Fruit fly (Drosophila melanogaster): Measurements from ENCODE around the gene to.

Gene to

dm6 chr3R:25207405-25208003 lies 32.5 kb upstream of the to start (continued):
- no peak for TF ChIP-seq nerfin-2 (GFP tag; IDR thresholded peaks at IDR 0.05; ENCODE audit: partially characterized antibody)
- peak; percentile 33 for TF ChIP-seq Side (GFP tag; optimal IDR thresholded peaks at IDR 0.05)
- TF ChIP-seq aop (GFP tag; IDR thresholded peaks at IDR 0.05), result no peak
- TF ChIP-seq CG11723 (GFP tag; optimal IDR thresholded peaks at IDR 0.05), result peak; percentile 61
- TF ChIP-seq Dref (GFP tag; IDR thresholded peaks at IDR 0.05), result no peak
- peak; percentile 64 for TF ChIP-seq CG12071 (GFP tag; optimal IDR thresholded peaks at IDR 0.05)
- peak; percentile 24 to 47 for TF ChIP-seq Pdp1 (GFP tag; optimal IDR thresholded peaks at IDR 0.05)
- peak; percentile 78 for TF ChIP-seq CG8388 (GFP tag; optimal IDR thresholded peaks at IDR 0.05)
- TF ChIP-seq scrt (GFP tag; optimal IDR thresholded peaks at IDR 0.05), result peak; percentile 52
- peak; percentile 77 for TF ChIP-seq D19A (tag; optimal IDR thresholded peaks at IDR 0.05)
- no peak for TF ChIP-seq CG11247 (GFP tag; IDR thresholded peaks at IDR 0.05)
- TF ChIP-seq tup (GFP tag; optimal IDR thresholded peaks at IDR 0.05), result peak; percentile 0
- peak in 1 of 3 experiments; percentile 80 for TF ChIP-seq lola (GFP tag; optimal IDR thresholded peaks at IDR 0.05)
- no peak for TF ChIP-seq unc-4 (GFP tag; IDR thresholded peaks at IDR 0.05; ENCODE audit: partially characterized antibody)
- TF ChIP-seq CG8290 (GFP tag; optimal IDR thresholded peaks at IDR 0.05), result peak; percentile 26
- peak in 1 of 2 experiments; percentile 39 for TF ChIP-seq CG8290 (tag; optimal IDR thresholded peaks at IDR 0.05)
- peak; percentile 60; the same call in 1 of the 3 replicates for TF ChIP-seq gce (GFP tag; IDR thresholded peaks at IDR 0.05)
- 0 out of 3 replicates have a peak, but pooled peaks have one; percentile 19 for TF ChIP-seq sr (GFP tag; IDR thresholded peaks at IDR 0.05)
- TF ChIP-seq CHES-1-like (GFP tag; optimal IDR thresholded peaks at IDR 0.05), result peak; percentile 25
- TF ChIP-seq CG15011 (GFP tag; optimal IDR thresholded peaks at IDR 0.05), result peak; percentile 60
- no peak for TF ChIP-seq kni (GFP tag; optimal IDR thresholded peaks at IDR 0.05)
- TF ChIP-seq Doc3 (GFP tag; IDR thresholded peaks at IDR 0.05; ENCODE audit: partially characterized antibody), result no peak
- peak; percentile 41 for TF ChIP-seq CG10654 (GFP tag; optimal IDR thresholded peaks at IDR 0.05)
- TF ChIP-seq CG12219 (GFP tag; optimal IDR thresholded peaks at IDR 0.05), result peak; percentile 68
- TF ChIP-seq CG11093 (GFP tag; IDR thresholded peaks at IDR 0.05), result 0 out of 3 replicates have a peak, but pooled peaks have one; percentile 28
- peak; percentile 8 for TF ChIP-seq exex (tag; optimal IDR thresholded peaks at IDR 0.05)
- TF ChIP-seq Dek (tag; optimal IDR thresholded peaks at IDR 0.05), result peak; percentile 64
- 0 out of 2 replicates have a peak, but pooled peaks have one; percentile 6 for TF ChIP-seq crol (GFP tag; IDR thresholded peaks at IDR 0.05)
- no peak for TF ChIP-seq TFAM (GFP tag; optimal IDR thresholded peaks at IDR 0.05)
- peak; percentile 5 for TF ChIP-seq CG34376 (GFP tag; optimal IDR thresholded peaks at IDR 0.05)
- TF ChIP-seq Ets65A (GFP tag), result peak; percentile 93
- TF ChIP-seq cato (GFP tag; optimal IDR thresholded peaks at IDR 0.05; ENCODE audit: borderline replicate concordance), result no peak
- TF ChIP-seq ac (GFP tag; optimal IDR thresholded peaks at IDR 0.05), result peak; percentile 18
- no peak for TF ChIP-seq CG7271 (tag; optimal IDR thresholded peaks at IDR 0.05)
- peak; percentile 86 for TF ChIP-seq Oli (tag; optimal IDR thresholded peaks at IDR 0.05)
- peak; percentile 44 for TF ChIP-seq wek (GFP tag; optimal IDR thresholded peaks at IDR 0.05)
- peak; percentile 86 for TF ChIP-seq CG17361 (GFP tag; IDR thresholded peaks at IDR 0.05)
- TF ChIP-seq inv (GFP tag; IDR thresholded peaks at IDR 0.05; ENCODE audit: partially characterized antibody), result no peak
- TF ChIP-seq CG14014 (GFP tag; IDR thresholded peaks at IDR 0.05), result peak; percentile 63; the same call in 1 of the 2 replicates
- TF ChIP-seq CG18599 (GFP tag; optimal IDR thresholded peaks at IDR 0.05), result peak; percentile 74
- peak; percentile 31 for TF ChIP-seq pum (GFP tag; optimal IDR thresholded peaks at IDR 0.05)
- peak; percentile 63; the same call in 1 of the 3 replicates for TF ChIP-seq Mrtf (GFP tag; IDR thresholded peaks at IDR 0.05)
- peak; percentile 32; the same call in 1 of the 2 replicates for TF ChIP-seq sens-2 (GFP tag; IDR thresholded peaks at IDR 0.05)
- no peak for TF ChIP-seq Elba2 (GFP tag; optimal IDR thresholded peaks at IDR 0.05)
- TF ChIP-seq dimm (GFP tag; IDR thresholded peaks at IDR 0.05), result no peak
- no peak for TF ChIP-seq hbn (GFP tag; IDR thresholded peaks at IDR 0.05; ENCODE audit: partially characterized antibody)
- TF ChIP-seq CG8089 (GFP tag; optimal IDR thresholded peaks at IDR 0.05), result no peak
- 0 out of 2 replicates have a peak, but pooled peaks have one; percentile 14 for TF ChIP-seq CG17612 (GFP tag; IDR thresholded peaks at IDR 0.05)
- TF ChIP-seq CG15269 (tag; optimal IDR thresholded peaks at IDR 0.05), result peak; percentile 87

Measured in whole organism, embryonic.